Worm (Caenorhabditis elegans): ENCODE results near the gene ZK563.7.

Gene ZK563.7

ce11 chrX:3380167-3380566, at the start of gene ZK563.7:
ZK563.7 (plus strand) TSS chrX:3380467.
- no peak for TF ChIP-seq pes-1 (GFP tag; IDR thresholded peaks at IDR 0.05)
- TF ChIP-seq tbx-37 (GFP tag; conservative IDR thresholded peaks at IDR 0.05), result no peak
- no peak for TF ChIP-seq sea-1 (GFP tag; conservative IDR thresholded peaks at IDR 0.05)
- TF ChIP-seq B0310.2 (tag; optimal IDR thresholded peaks at IDR 0.05), result no peak
- TF ChIP-seq F13C5.2 (tag; optimal IDR thresholded peaks at IDR 0.05), result no peak
- no peak for TF ChIP-seq aly-1 (tag; optimal IDR thresholded peaks at IDR 0.05)
- no peak for TF ChIP-seq ceh-36 (tag; optimal IDR thresholded peaks at IDR 0.05)
- TF ChIP-seq scrt-1 (GFP tag; IDR thresholded peaks at IDR 0.05), result no peak
- no peak for TF ChIP-seq ceh-13 (GFP tag; optimal IDR thresholded peaks at IDR 0.05)
- no peak for TF ChIP-seq ets-7 (tag; optimal IDR thresholded peaks at IDR 0.05)
- no peak for TF ChIP-seq hmbx-1 (tag; optimal IDR thresholded peaks at IDR 0.05)
- TF ChIP-seq flt-1 (GFP tag; IDR thresholded peaks at IDR 0.05), result no peak
- TF ChIP-seq tbx-11 (GFP tag; IDR thresholded peaks at IDR 0.05), result no peak
- TF ChIP-seq hnd-1 (tag; optimal IDR thresholded peaks at IDR 0.05), result no peak
- TF ChIP-seq ama-1 (optimal IDR thresholded peaks at IDR 0.05), result no peak
- no peak for TF ChIP-seq tra-4 (tag; optimal IDR thresholded peaks at IDR 0.05)
- TF ChIP-seq hmg-4 (GFP tag; optimal IDR thresholded peaks at IDR 0.05), result no peak

ce11 chrX:3332824-3333223, 47.4 kb upstream of the ZK563.7 start, which contains the start of gene F11D5.1:
F11D5.1 (plus strand) TSS chrX:3333124.
- TF ChIP-seq sea-1 (GFP tag; conservative IDR thresholded peaks at IDR 0.05) (no peak), ceh-36 (tag; optimal IDR thresholded peaks at IDR 0.05) (no peak), tra-4 (tag; optimal IDR thresholded peaks at IDR 0.05) (no peak), tbx-11 (GFP tag; IDR thresholded peaks at IDR 0.05) (no peak), ama-1 (optimal IDR thresholded peaks at IDR 0.05) (no peak), scrt-1 (GFP tag; IDR thresholded peaks at IDR 0.05) (no peak), F13C5.2 (tag; optimal IDR thresholded peaks at IDR 0.05) (no peak), pes-1 (GFP tag; IDR thresholded peaks at IDR 0.05) (no peak), ceh-13 (GFP tag; optimal IDR thresholded peaks at IDR 0.05) (no peak)

ce11 chrX:3334115-3334514, 46.2 kb upstream of the ZK563.7 start:
- no peak for TF ChIP-seq hnd-1 (tag; optimal IDR thresholded peaks at IDR 0.05)
- TF ChIP-seq hmg-4 (GFP tag; optimal IDR thresholded peaks at IDR 0.05), result no peak
- TF ChIP-seq hmbx-1 (tag; optimal IDR thresholded peaks at IDR 0.05), result no peak
- no peak for TF ChIP-seq B0310.2 (tag; optimal IDR thresholded peaks at IDR 0.05)
- TF ChIP-seq tra-4 (tag; optimal IDR thresholded peaks at IDR 0.05), result no peak
- TF ChIP-seq sea-1 (GFP tag; conservative IDR thresholded peaks at IDR 0.05), result no peak
- no peak for TF ChIP-seq tbx-37 (GFP tag; conservative IDR thresholded peaks at IDR 0.05)
- no peak for TF ChIP-seq aly-1 (tag; optimal IDR thresholded peaks at IDR 0.05)
- no peak for TF ChIP-seq ets-7 (tag; optimal IDR thresholded peaks at IDR 0.05)
- no peak for TF ChIP-seq scrt-1 (GFP tag; IDR thresholded peaks at IDR 0.05)
- TF ChIP-seq ceh-13 (GFP tag; optimal IDR thresholded peaks at IDR 0.05), result no peak
- TF ChIP-seq ama-1 (optimal IDR thresholded peaks at IDR 0.05), result no peak
- TF ChIP-seq pes-1 (GFP tag; IDR thresholded peaks at IDR 0.05), result no peak
- TF ChIP-seq F13C5.2 (tag; optimal IDR thresholded peaks at IDR 0.05), result no peak
- TF ChIP-seq flt-1 (GFP tag; IDR thresholded peaks at IDR 0.05), result no peak
- no peak for TF ChIP-seq tbx-11 (GFP tag; IDR thresholded peaks at IDR 0.05)

- TF ChIP-seq sea-1 (GFP tag; conservative IDR thresholded peaks at IDR 0.05) (no peak), hmbx-1 (tag; optimal IDR thresholded peaks at IDR 0.05) (no peak), aly-1 (tag; optimal IDR thresholded peaks at IDR 0.05) (no peak), tra-4 (tag; optimal IDR thresholded peaks at IDR 0.05) (no peak), tbx-37 (GFP tag; conservative IDR thresholded peaks at IDR 0.05) (no peak), ceh-13 (GFP tag; optimal IDR thresholded peaks at IDR 0.05) (no peak), ets-7 (tag; optimal IDR thresholded peaks at IDR 0.05) (no peak), ceh-36 (tag; optimal IDR thresholded peaks at IDR 0.05) (no peak), pes-1 (GFP tag; IDR thresholded peaks at IDR 0.05) (no peak), B0310.2 (tag; optimal IDR thresholded peaks at IDR 0.05) (no peak), flt-1 (GFP tag; IDR thresholded peaks at IDR 0.05) (no peak), hnd-1 (tag; optimal IDR thresholded peaks at IDR 0.05) (no peak), tbx-11 (GFP tag; IDR thresholded peaks at IDR 0.05) (no peak)
These were observed 40.4 kb upstream of the ZK563.7 start for ce11 chrX:3339882-3340281.

- TF ChIP-seq pes-1 (GFP tag; IDR thresholded peaks at IDR 0.05), result no peak
- TF ChIP-seq tbx-37 (GFP tag; conservative IDR thresholded peaks at IDR 0.05), result no peak
- no peak for TF ChIP-seq aly-1 (tag; optimal IDR thresholded peaks at IDR 0.05)
- TF ChIP-seq ets-7 (tag; optimal IDR thresholded peaks at IDR 0.05), result no peak
- TF ChIP-seq F13C5.2 (tag; optimal IDR thresholded peaks at IDR 0.05), result no peak
- no peak for TF ChIP-seq scrt-1 (GFP tag; IDR thresholded peaks at IDR 0.05)
- no peak for TF ChIP-seq ceh-36 (tag; optimal IDR thresholded peaks at IDR 0.05)
- no peak for TF ChIP-seq ceh-13 (GFP tag; optimal IDR thresholded peaks at IDR 0.05)
- no peak for TF ChIP-seq sea-1 (GFP tag; conservative IDR thresholded peaks at IDR 0.05)
- no peak for TF ChIP-seq hmg-4 (GFP tag; optimal IDR thresholded peaks at IDR 0.05)
- TF ChIP-seq tra-4 (tag; optimal IDR thresholded peaks at IDR 0.05), result no peak
- no peak for TF ChIP-seq tbx-11 (GFP tag; IDR thresholded peaks at IDR 0.05)
- TF ChIP-seq ama-1 (optimal IDR thresholded peaks at IDR 0.05), result no peak
- TF ChIP-seq hnd-1 (tag; optimal IDR thresholded peaks at IDR 0.05), result no peak
- TF ChIP-seq hmbx-1 (tag; optimal IDR thresholded peaks at IDR 0.05), result no peak
- TF ChIP-seq flt-1 (GFP tag; IDR thresholded peaks at IDR 0.05), result no peak
- no peak for TF ChIP-seq B0310.2 (tag; optimal IDR thresholded peaks at IDR 0.05)
These were observed 36.6 kb upstream of the ZK563.7 start for ce11 chrX:3343620-3344197.

ce11 chrX:3347904-3348441, 32.3 kb upstream of the ZK563.7 start, which contains the start of gene ZK816.3:
ZK816.3 (plus strand) TSS chrX:3348391.
- TF ChIP-seq aly-1 (tag; optimal IDR thresholded peaks at IDR 0.05), result peak; percentile 82
- TF ChIP-seq F13C5.2 (tag; optimal IDR thresholded peaks at IDR 0.05), result peak; percentile 74
- peak; percentile 60 for TF ChIP-seq hnd-1 (tag; optimal IDR thresholded peaks at IDR 0.05)
- TF ChIP-seq B0310.2 (tag; optimal IDR thresholded peaks at IDR 0.05), result peak; percentile 69
- peak; percentile 89 for TF ChIP-seq tbx-11 (GFP tag; IDR thresholded peaks at IDR 0.05)
- peak; percentile 29 for TF ChIP-seq tra-4 (tag; optimal IDR thresholded peaks at IDR 0.05)
- peak; percentile 83 for TF ChIP-seq hmg-4 (GFP tag; optimal IDR thresholded peaks at IDR 0.05)
- peak; percentile 23 for TF ChIP-seq hmbx-1 (tag; optimal IDR thresholded peaks at IDR 0.05)
- no peak for TF ChIP-seq ama-1 (optimal IDR thresholded peaks at IDR 0.05)
- peak; percentile 68 for TF ChIP-seq ceh-13 (GFP tag; optimal IDR thresholded peaks at IDR 0.05)
- peak; percentile 87 for TF ChIP-seq flt-1 (GFP tag; IDR thresholded peaks at IDR 0.05)
- peak; percentile 72 for TF ChIP-seq tbx-37 (GFP tag; conservative IDR thresholded peaks at IDR 0.05)
- TF ChIP-seq scrt-1 (GFP tag; IDR thresholded peaks at IDR 0.05), result peak; percentile 91
- TF ChIP-seq ceh-36 (tag; optimal IDR thresholded peaks at IDR 0.05), result peak; percentile 83
- TF ChIP-seq sea-1 (GFP tag; conservative IDR thresholded peaks at IDR 0.05), result peak; percentile 90
- TF ChIP-seq ets-7 (tag; optimal IDR thresholded peaks at IDR 0.05), result peak; percentile 41
- TF ChIP-seq pes-1 (GFP tag; IDR thresholded peaks at IDR 0.05), result peak; percentile 89

All from whole organism, early embryonic.